Fruit fly (Drosophila melanogaster): ENCODE measurements around the gene CG9536.
A peak's percentile ranks its signal among the peaks of the same experiment; 100 is the strongest.

CG9536 gene

dm6 chr2L:6490783-6491249, 14.0 kb upstream of the CG9536 start, which contains the start of the genes Phf5a and CG31638 (continued):
- TF ChIP-seq Taf1 (GFP tag; IDR thresholded peaks at IDR 0.05), result peak; percentile 95
- no peak for TF ChIP-seq pan (optimal IDR thresholded peaks at IDR 0.05)
- TF ChIP-seq pan (GFP tag; optimal IDR thresholded peaks at IDR 0.05 in 1 of 2, IDR thresholded peaks at IDR 0.05 in 1 of 2), result peak in 1 of 2 experiments; percentile 98
- TF ChIP-seq CG4707 (GFP tag; optimal IDR thresholded peaks at IDR 0.05), result peak; percentile 49
- peak; percentile 85 for TF ChIP-seq CG9932 (GFP tag; IDR thresholded peaks at IDR 0.05)
- TF ChIP-seq CG10654 (GFP tag; optimal IDR thresholded peaks at IDR 0.05), result peak; percentile 96
- TF ChIP-seq cg (GFP tag; optimal IDR thresholded peaks at IDR 0.05), result no peak
- peak; percentile 62 for TF ChIP-seq B-H2 (GFP tag; optimal IDR thresholded peaks at IDR 0.05)
- TF ChIP-seq CG7372 (GFP tag; IDR thresholded peaks at IDR 0.05), result peak; percentile 97
- TF ChIP-seq HLHmδ (GFP tag; optimal IDR thresholded peaks at IDR 0.05), result no peak
- peak; percentile 94 for TF ChIP-seq peb (GFP tag; IDR thresholded peaks at IDR 0.05)
- TF ChIP-seq CG11456 (GFP tag; IDR thresholded peaks at IDR 0.05), result 0 out of 3 replicates have a peak, but pooled peaks have one; percentile 59
- peak; percentile 92 for TF ChIP-seq sisA (GFP tag; IDR thresholded peaks at IDR 0.05)
- TF ChIP-seq zfh1 (GFP tag; IDR thresholded peaks at IDR 0.05), result peak; percentile 70
- TF ChIP-seq lov (optimal IDR thresholded peaks at IDR 0.05), result no peak
- peak; percentile 94 for TF ChIP-seq lov (GFP tag; IDR thresholded peaks at IDR 0.05)
- no peak for TF ChIP-seq Hr78 (GFP tag; optimal IDR thresholded peaks at IDR 0.05)
- peak; percentile 97 for TF ChIP-seq ase (GFP tag; IDR thresholded peaks at IDR 0.05)
- peak; percentile 87 for TF ChIP-seq CG15514 (GFP tag; optimal IDR thresholded peaks at IDR 0.05)
- TF ChIP-seq CG18764 (GFP tag; optimal IDR thresholded peaks at IDR 0.05), result peak; percentile 95
- TF ChIP-seq Mrtf (GFP tag; IDR thresholded peaks at IDR 0.05), result peak; percentile 38; the same call in 1 of the 3 replicates
- TF ChIP-seq sna (GFP tag; IDR thresholded peaks at IDR 0.05; ENCODE audit: partially characterized antibody), result no peak; the same call in 1 of the 2 replicates
- TF ChIP-seq jing (GFP tag; optimal IDR thresholded peaks at IDR 0.05), result no peak
- TF ChIP-seq inv (GFP tag; IDR thresholded peaks at IDR 0.05; ENCODE audit: partially characterized antibody), result no peak
- peak; percentile 97 for TF ChIP-seq CG14667 (GFP tag; IDR thresholded peaks at IDR 0.05)
- TF ChIP-seq CG10267 (tag; optimal IDR thresholded peaks at IDR 0.05), result peak; percentile 93
- peak; percentile 96 for TF ChIP-seq trem (tag; optimal IDR thresholded peaks at IDR 0.05)
- peak; percentile 98 for TF ChIP-seq CG2712 (tag; optimal IDR thresholded peaks at IDR 0.05)
- peak; percentile 73 for TF ChIP-seq Ptx1 (GFP tag; IDR thresholded peaks at IDR 0.05)
- TF ChIP-seq ATbp (GFP tag; optimal IDR thresholded peaks at IDR 0.05), result peak; percentile 92
- TF ChIP-seq CG7271 (tag; optimal IDR thresholded peaks at IDR 0.05), result peak; percentile 95
- no peak for TF ChIP-seq Dref (GFP tag; IDR thresholded peaks at IDR 0.05)
- peak; percentile 88 for TF ChIP-seq CG4328 (GFP tag; optimal IDR thresholded peaks at IDR 0.05)
- TF ChIP-seq ato (GFP tag; IDR thresholded peaks at IDR 0.05; ENCODE audit: partially characterized antibody), result no peak
- TF ChIP-seq CG6813 (GFP tag; optimal IDR thresholded peaks at IDR 0.05), result peak; percentile 92
- no peak for TF ChIP-seq CG11504 (tag; optimal IDR thresholded peaks at IDR 0.05)
- TF ChIP-seq fd96Cb (tag; optimal IDR thresholded peaks at IDR 0.05), result peak; percentile 97
- peak; percentile 98 for TF ChIP-seq CG13424 (tag; optimal IDR thresholded peaks at IDR 0.05)
- peak; percentile 83 for TF ChIP-seq sqz (GFP tag; optimal IDR thresholded peaks at IDR 0.05)
- TF ChIP-seq CG17568 (GFP tag; optimal IDR thresholded peaks at IDR 0.05), result no peak
- peak; percentile 84 for TF ChIP-seq CG34376 (GFP tag; optimal IDR thresholded peaks at IDR 0.05)
- no peak for TF ChIP-seq Stat92E (GFP tag; optimal IDR thresholded peaks at IDR 0.05)
- peak; percentile 97 for TF ChIP-seq HmgZ (tag; optimal IDR thresholded peaks at IDR 0.05)
- TF ChIP-seq Sry-δ (GFP tag; optimal IDR thresholded peaks at IDR 0.05), result no peak
- TF ChIP-seq CG1792 (GFP tag; optimal IDR thresholded peaks at IDR 0.05), result no peak
- TF ChIP-seq CG15011 (GFP tag; optimal IDR thresholded peaks at IDR 0.05), result peak; percentile 82
- peak; percentile 90 for TF ChIP-seq CG2202 (tag; optimal IDR thresholded peaks at IDR 0.05)
- peak; percentile 95 for TF ChIP-seq CG1602 (GFP tag; optimal IDR thresholded peaks at IDR 0.05)
- no peak for TF ChIP-seq tup (GFP tag; optimal IDR thresholded peaks at IDR 0.05)
- peak; percentile 94 for TF ChIP-seq CG3407 (GFP tag; optimal IDR thresholded peaks at IDR 0.05)
